Worm (Caenorhabditis elegans) whole organism, L1 larva: Measurements from ENCODE around the gene bcas-2.

Source experiments
- C04F5.9 ChIP-seq: sonication (generic microtip); optimal IDR thresholded peaks from 2 replicates; lab custom pipeline; 2016; ENCODE audit warnings: missing genetic modification characterization, missing compliant biosample characterization
- F16B12.6 ChIP-seq: fragments of 150-350 bp; optimal IDR thresholded peaks from 2 replicates; lab custom pipeline; 2014; ENCODE audit warnings: missing biosample characterization, missing genetic modification characterization
- Y116A8C.19 ChIP-seq: sonication (generic microtip); optimal IDR thresholded peaks from 2 replicates; lab custom pipeline; 2016; ENCODE audit warnings: missing compliant biosample characterization, missing genetic modification characterization, borderline replicate concordance
- aly-2 ChIP-seq: fragments of 150-350 bp; optimal IDR thresholded peaks from 2 replicates; lab custom pipeline; 2014; ENCODE audit warnings: missing biosample characterization, missing genetic modification characterization
- blmp-1 ChIP-seq: fragments of 150-350 bp; optimal IDR thresholded peaks from 2 replicates; lab custom pipeline; 2014; ENCODE audit warnings: missing biosample characterization, missing genetic modification characterization
- ceh-63 ChIP-seq: fragments of 200-800 bp; sonication (Bioruptor generic); optimal IDR thresholded peaks from 2 replicates; lab custom pipeline; 2018; ENCODE audit warnings: mild to moderate bottlenecking, missing genetic modification characterization, missing compliant biosample characterization
- ceh-8 ChIP-seq: fragments of 200-800 bp; sonication (Bioruptor generic); optimal IDR thresholded peaks from 2 replicates; lab custom pipeline; 2018; ENCODE audit warnings: mild to moderate bottlenecking, missing genetic modification characterization, moderate library complexity, missing compliant biosample characterization
- ceh-90 ChIP-seq: sonication (generic microtip); optimal IDR thresholded peaks from 2 replicates; lab custom pipeline; 2016; ENCODE audit warnings: missing genetic modification characterization, missing compliant biosample characterization
- dsc-1 ChIP-seq: sonication (generic microtip); optimal IDR thresholded peaks from 2 replicates; lab custom pipeline; 2016; ENCODE audit warnings: mild to moderate bottlenecking, missing genetic modification characterization, missing compliant biosample characterization
- efl-1 ChIP-seq, 4 experiments: fragments of 150-350 bp; optimal IDR thresholded peaks in 3 of 4; peaks in 1 of 4; 1 replicate in 1 of 4; 2 replicates in 3 of 4; lab custom pipeline; 2014; ENCODE audit warnings: missing biosample characterization in 2 of 4, missing genetic modification characterization in 2 of 4, missing genetic modification reagents in 2 of 4
- efl-3 ChIP-seq: fragments of 200-800 bp; sonication (Bioruptor generic); optimal IDR thresholded peaks from 2 replicates; lab custom pipeline; 2018; ENCODE audit warnings: mild to moderate bottlenecking, missing genetic modification characterization, missing compliant biosample characterization
- egl-13 ChIP-seq: sonication (generic microtip); optimal IDR thresholded peaks from 2 replicates; lab custom pipeline; 2016; ENCODE audit warnings: missing genotype, missing genetic modification reagents, missing genetic modification characterization, missing compliant biosample characterization
- egl-27 ChIP-seq, 2 experiments: fragments of 150-350 bp in 1 of 2; sonication (generic microtip); optimal IDR thresholded peaks; 3 replicates each; lab custom pipeline; 2017 to 2018; ENCODE audit warnings: missing biosample characterization in 2 of 2, missing genetic modification characterization in 2 of 2, missing genetic modification reagents in 2 of 2
- elt-3 ChIP-seq, 6 experiments: fragments of 150-350 bp in 1 of 6; sonication (generic microtip); optimal IDR thresholded peaks; 2 replicates each; lab custom pipeline; 2017 to 2018; ENCODE audit warnings: missing biosample characterization in 6 of 6, missing genetic modification characterization in 6 of 6, inconsistent platforms in 1 of 6
- fkh-4 ChIP-seq: sonication (generic microtip); optimal IDR thresholded peaks from 2 replicates; lab custom pipeline; 2016; ENCODE audit warnings: missing compliant biosample characterization, missing genetic modification characterization, borderline replicate concordance
- grh-1 ChIP-seq: fragments of 200-800 bp; sonication (Bioruptor generic); IDR thresholded peaks from 2 replicates; pipeline ENCODE4 v1.3.6; 2022; ENCODE audit warnings: missing genetic modification reagents, missing genetic modification characterization, missing compliant biosample characterization
- hlh-17 ChIP-seq: fragments of 200-800 bp; sonication (Bioruptor generic); optimal IDR thresholded peaks from 2 replicates; lab custom pipeline; 2018; ENCODE audit warnings: missing genetic modification characterization, mild to moderate bottlenecking, missing compliant biosample characterization, moderate library complexity, borderline replicate concordance
- irx-1 ChIP-seq: sonication (generic microtip); optimal IDR thresholded peaks from 2 replicates; lab custom pipeline; 2016; ENCODE audit warnings: missing genetic modification characterization, missing compliant biosample characterization
- isw-1 ChIP-seq: fragments of 200-800 bp; sonication (Bioruptor generic); IDR thresholded peaks from 2 replicates; pipeline ENCODE4 v1.3.6; 2022; ENCODE audit warnings: missing genetic modification characterization, missing compliant biosample characterization
- lin-14 ChIP-seq: fragments of 200-800 bp; sonication (Bioruptor generic); optimal IDR thresholded peaks from 2 replicates; lab custom pipeline; 2018; ENCODE audit warnings: mild to moderate bottlenecking, missing genetic modification characterization, moderate library complexity, missing compliant biosample characterization
- lin-15B ChIP-seq: fragments of 150-350 bp; sonication (generic microtip); optimal IDR thresholded peaks from 3 replicates; lab custom pipeline; 2014; ENCODE audit warnings: missing biosample characterization, missing genetic modification characterization
- lin-35 ChIP-seq, 2 experiments: fragments of 150-350 bp; optimal IDR thresholded peaks; 2 replicates each; lab custom pipeline; 2014; ENCODE audit warnings: missing biosample characterization in 2 of 2, missing genetic modification characterization in 2 of 2, missing genetic modification reagents in 2 of 2
- lir-3 ChIP-seq: sonication (generic microtip); optimal IDR thresholded peaks from 2 replicates; lab custom pipeline; 2016; ENCODE audit warnings: mild to moderate bottlenecking, missing genetic modification characterization, moderate library complexity, missing compliant biosample characterization; ENCODE audit not compliant: poor library complexity
- mab-9 ChIP-seq: fragments of 200-800 bp; sonication (Bioruptor generic); IDR thresholded peaks from 2 replicates; pipeline ENCODE4 v1.3.6; 2022; ENCODE audit warnings: missing genetic modification reagents, missing genetic modification characterization, missing compliant biosample characterization
- mdl-1 ChIP-seq, 2 experiments: fragments of 150-350 bp; optimal IDR thresholded peaks; 2 replicates each; lab custom pipeline; 2014 to 2017; ENCODE audit warnings: missing biosample characterization in 2 of 2, missing genetic modification characterization in 2 of 2, inconsistent platforms in 1 of 2
- mef-2 ChIP-seq: fragments of 150-350 bp; optimal IDR thresholded peaks from 2 replicates; lab custom pipeline; 2014; ENCODE audit warnings: missing biosample characterization, missing genetic modification characterization
- mep-1 ChIP-seq: fragments of 150-350 bp; optimal IDR thresholded peaks from 2 replicates; lab custom pipeline; 2014; ENCODE audit warnings: missing biosample characterization, missing genetic modification characterization
- nhr-11 ChIP-seq: fragments of 150-350 bp; optimal IDR thresholded peaks from 2 replicates; lab custom pipeline; 2014; ENCODE audit warnings: missing biosample characterization, missing genetic modification characterization
- nhr-12 ChIP-seq: sonication (generic microtip); optimal IDR thresholded peaks from 2 replicates; lab custom pipeline; 2017; ENCODE audit warnings: missing biosample characterization, missing genetic modification characterization
- nhr-237 ChIP-seq: fragments of 150-350 bp; optimal IDR thresholded peaks from 2 replicates; lab custom pipeline; 2014; ENCODE audit warnings: missing biosample characterization, missing genetic modification characterization
- nhr-28 ChIP-seq: fragments of 150-350 bp; optimal IDR thresholded peaks from 2 replicates; lab custom pipeline; 2014; ENCODE audit warnings: missing biosample characterization, missing genetic modification characterization
- nhr-47 ChIP-seq: sonication (generic microtip); optimal IDR thresholded peaks from 2 replicates; lab custom pipeline; 2016; ENCODE audit warnings: mild to moderate bottlenecking, missing genetic modification characterization, moderate library complexity, missing compliant biosample characterization
- nhr-71 ChIP-seq: sonication (generic microtip); optimal IDR thresholded peaks from 2 replicates; lab custom pipeline; 2016; ENCODE audit warnings: mild to moderate bottlenecking, missing genetic modification characterization, moderate library complexity, missing compliant biosample characterization
- nhr-77 ChIP-seq: fragments of 150-350 bp; optimal IDR thresholded peaks from 2 replicates; lab custom pipeline; 2014; ENCODE audit warnings: missing biosample characterization, missing genetic modification characterization
- nhr-90 ChIP-seq: sonication (generic microtip); optimal IDR thresholded peaks from 2 replicates; lab custom pipeline; 2016; ENCODE audit warnings: mild to moderate bottlenecking, missing genetic modification characterization, missing compliant biosample characterization; ENCODE audit not compliant: poor library complexity
- pag-3 ChIP-seq: sonication (generic microtip); optimal IDR thresholded peaks from 2 replicates; lab custom pipeline; 2017; ENCODE audit warnings: missing genetic modification characterization, mild to moderate bottlenecking, missing compliant biosample characterization, antibody characterized with exemption, borderline replicate concordance; ENCODE audit not compliant: insufficient read depth
- pqm-1 ChIP-seq: sonication (generic microtip); optimal IDR thresholded peaks from 3 replicates; lab custom pipeline; 2017; ENCODE audit warnings: missing biosample characterization, missing genetic modification characterization
- rnt-1 ChIP-seq: sonication (generic microtip); optimal IDR thresholded peaks from 2 replicates; lab custom pipeline; 2016; ENCODE audit warnings: mild to moderate bottlenecking, missing genetic modification characterization, moderate library complexity, missing compliant biosample characterization
- skn-1 ChIP-seq: fragments of 150-350 bp; optimal IDR thresholded peaks from 2 replicates; lab custom pipeline; 2014; ENCODE audit warnings: missing biosample characterization, missing genetic modification characterization
- snpc-4 ChIP-seq: fragments of 150-350 bp; optimal IDR thresholded peaks from 2 replicates; lab custom pipeline; 2014; ENCODE audit warnings: missing biosample characterization, missing genetic modification characterization
- swsn-7 ChIP-seq: sonication (generic microtip); optimal IDR thresholded peaks from 2 replicates; lab custom pipeline; 2016; ENCODE audit warnings: missing genetic modification characterization, missing compliant biosample characterization
- unc-130 ChIP-seq: fragments of 150-350 bp; optimal IDR thresholded peaks from 2 replicates; lab custom pipeline; 2017; ENCODE audit warnings: missing biosample characterization, missing genetic modification characterization, inconsistent platforms
- unc-86 ChIP-seq: sonication (generic microtip); optimal IDR thresholded peaks from 2 replicates; lab custom pipeline; 2016; ENCODE audit warnings: missing genetic modification characterization, missing compliant biosample characterization
- unc-98 ChIP-seq: fragments of 200-800 bp; sonication (Bioruptor generic); IDR thresholded peaks from 2 replicates; pipeline ENCODE4 v1.3.6; 2022; ENCODE audit warnings: missing genetic modification characterization, missing compliant biosample characterization
- vab-15 ChIP-seq: sonication (generic microtip); optimal IDR thresholded peaks from 2 replicates; lab custom pipeline; 2017; ENCODE audit warnings: missing genotype, mild to moderate bottlenecking, missing genetic modification characterization, missing compliant biosample characterization
- zag-1 ChIP-seq: fragments of 150-350 bp; optimal IDR thresholded peaks from 2 replicates; lab custom pipeline; 2014; ENCODE audit warnings: missing biosample characterization, missing genetic modification characterization
- ztf-11 ChIP-seq, 2 experiments: sonication (generic microtip); optimal IDR thresholded peaks; 2 replicates each; lab custom pipeline; 2016 to 2017; ENCODE audit warnings: missing genetic modification characterization in 2 of 2, missing biosample characterization in 1 of 2, missing compliant biosample characterization in 1 of 2
- ztf-4 ChIP-seq: fragments of 150-350 bp; optimal IDR thresholded peaks from 2 replicates; lab custom pipeline; 2014; ENCODE audit warnings: missing biosample characterization, missing genetic modification characterization

Gene bcas-2

DNA sequence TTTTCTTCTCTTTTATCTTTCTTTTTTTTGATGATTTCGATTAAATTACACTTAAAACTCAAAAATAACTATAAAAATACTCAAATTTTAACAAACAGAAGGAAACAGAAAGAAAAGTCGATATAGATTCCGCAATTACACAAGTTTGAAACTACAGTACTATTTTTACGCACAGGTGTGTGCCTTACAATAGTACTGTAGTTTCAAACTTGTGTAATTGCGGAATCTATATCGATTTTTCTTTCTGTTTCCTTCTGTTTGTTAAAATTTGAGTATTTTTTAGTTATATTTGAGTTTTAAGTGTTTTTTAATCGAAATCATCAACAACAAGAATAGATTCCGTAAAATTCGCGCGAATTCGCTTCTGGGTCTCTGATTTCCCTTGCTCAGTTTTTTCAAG lies 37.4 kb upstream of the bcas-2 start:
- TF ChIP-seq nhr-90 (tag; lab: Kevin White, UChicago) (no peak), efl-1 (optimal IDR thresholded peaks at IDR 0.05; lab: Kevin White, UChicago) (no peak), efl-1 (GFP tag; optimal IDR thresholded peaks at IDR 0.05 in 1 of 2; lab: Kevin White, UChicago) (peak in 1 of 2 experiments; percentile 46)

DNA sequence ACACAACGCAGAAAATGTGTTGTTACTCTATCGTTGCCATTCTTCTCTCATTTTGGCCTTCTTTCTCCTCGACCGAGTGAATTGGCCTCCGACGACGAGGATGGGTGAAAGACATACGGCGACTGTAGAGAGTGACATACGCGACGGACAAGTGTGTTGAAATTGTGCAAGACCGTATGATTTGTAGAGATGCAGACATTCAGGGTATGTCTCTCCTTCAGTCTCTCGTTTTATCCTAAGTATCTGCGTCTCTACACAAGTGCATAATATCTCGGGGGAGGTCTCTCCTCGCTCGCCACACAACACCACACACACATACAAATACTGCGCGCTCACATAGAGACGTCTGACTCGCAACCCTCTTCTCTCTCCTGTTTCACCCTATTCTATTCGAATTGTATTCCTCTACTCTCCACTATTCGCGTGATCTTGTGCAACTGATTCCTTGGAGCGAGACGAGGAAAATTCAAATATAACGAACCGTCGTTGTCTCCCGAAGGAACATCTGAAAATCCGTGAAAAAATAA lies 34.5 kb upstream of the bcas-2 start, which contains the start of gene hmg-1.2:
Gene hmg-1.2 (plus strand): TSS at position 311 of the 527 bp plus-strand sequence.
- peak in 3 of 6 experiments; percentile 8 to 52 (median 48) for TF ChIP-seq elt-3 (tag; optimal IDR thresholded peaks at IDR 0.05; lab: Kevin White, UChicago)
- peak; percentile 94 for TF ChIP-seq lin-14 (GFP tag; lab: Kevin White, UChicago)
- TF ChIP-seq isw-1 = peak; percentile 63
- TF ChIP-seq nhr-237 = no peak
- peak; percentile 86 to 98 for TF ChIP-seq efl-1 (optimal IDR thresholded peaks at IDR 0.05; lab: Kevin White, UChicago)
- TF ChIP-seq efl-1 (GFP tag; optimal IDR thresholded peaks at IDR 0.05 in 1 of 2; lab: Kevin White, UChicago) = peak; percentile 50 to 96
- TF ChIP-seq nhr-11 = peak; percentile 57
- no peak for TF ChIP-seq F16B12.6
- TF ChIP-seq nhr-90 (tag; lab: Kevin White, UChicago) = peak; percentile 69
- peak; percentile 22; the same call in 1 of the 2 replicates for TF ChIP-seq grh-1 (GFP tag; lab: Robert Waterston, UW)
- TF ChIP-seq snpc-4 (tag; lab: Kevin White, UChicago) = peak; percentile 72
- peak in 1 of 2 experiments; percentile 52 for TF ChIP-seq ztf-11 (tag; optimal IDR thresholded peaks at IDR 0.05; lab: Kevin White, UChicago)
- TF ChIP-seq fkh-4 (tag; lab: Kevin White, UChicago) = peak; percentile 49
- TF ChIP-seq dsc-1 (tag; lab: Kevin White, UChicago) = peak; percentile 84
- TF ChIP-seq blmp-1 (tag; lab: Kevin White, UChicago) = peak; percentile 40
- TF ChIP-seq pqm-1 (tag; lab: Kevin White, UChicago) = no peak
- peak; percentile 24 for TF ChIP-seq ceh-90 (tag; lab: Kevin White, UChicago)
- peak; percentile 59 for TF ChIP-seq aly-2 (tag; lab: Kevin White, UChicago)
- TF ChIP-seq ceh-8 (GFP tag; lab: Kevin White, UChicago) = peak; percentile 66
- TF ChIP-seq mef-2 (tag; lab: Kevin White, UChicago) = peak; percentile 28
- TF ChIP-seq unc-98 = no peak
- peak; percentile 77 for TF ChIP-seq ztf-4
- TF ChIP-seq egl-27 (tag; optimal IDR thresholded peaks at IDR 0.05; lab: Kevin White, UChicago) = peak in 1 of 2 experiments; percentile 81
- TF ChIP-seq swsn-7 = peak; percentile 92
- no peak for TF ChIP-seq hlh-17 (GFP tag; lab: Kevin White, UChicago)
- peak; percentile 73 for TF ChIP-seq rnt-1 (tag; lab: Kevin White, UChicago)
- TF ChIP-seq mab-9 (GFP tag; lab: Robert Waterston, UW) = 0 out of 2 replicates have a peak, but pooled peaks have one; percentile 47
- TF ChIP-seq ceh-63 (GFP tag; lab: Kevin White, UChicago) = no peak
- no peak for TF ChIP-seq zag-1 (tag; lab: Kevin White, UChicago)
- no peak for TF ChIP-seq vab-15 (tag; lab: Kevin White, UChicago)
- no peak for TF ChIP-seq C04F5.9 (tag; lab: Kevin White, UChicago)
- TF ChIP-seq nhr-12 (tag; lab: Kevin White, UChicago) = no peak
- peak; percentile 58 for TF ChIP-seq lir-3
- TF ChIP-seq Y116A8C.19 (tag; lab: Kevin White, UChicago) = no peak
- TF ChIP-seq nhr-47 = peak; percentile 83
- TF ChIP-seq unc-86 = peak; percentile 83
- no peak for TF ChIP-seq pag-3
- TF ChIP-seq irx-1 (tag; lab: Kevin White, UChicago) = peak; percentile 75
- TF ChIP-seq skn-1 (tag; lab: Kevin White, UChicago) = no peak
- TF ChIP-seq unc-130 (tag; lab: Kevin White, UChicago) = peak; percentile 66
- peak; percentile 94 for TF ChIP-seq nhr-71
- no peak for TF ChIP-seq efl-3 (GFP tag; lab: Kevin White, UChicago)
- TF ChIP-seq mdl-1 (tag; optimal IDR thresholded peaks at IDR 0.05; lab: Kevin White, UChicago) = peak in 1 of 2 experiments; percentile 83
- peak; percentile 25 for TF ChIP-seq lin-15B (tag; lab: Kevin White, UChicago)
- peak; percentile 58 for TF ChIP-seq mep-1
- TF ChIP-seq egl-13 (tag; lab: Kevin White, UChicago) = peak; percentile 30
- peak; percentile 68 for TF ChIP-seq nhr-77 (tag; lab: Kevin White, UChicago)
- TF ChIP-seq lin-35 (GFP tag; optimal IDR thresholded peaks at IDR 0.05; lab: Kevin White, UChicago) = peak; percentile 74 to 79
- no peak for TF ChIP-seq nhr-28 (tag; lab: Kevin White, UChicago)
